Worm (Caenorhabditis elegans): ENCODE results near the gene C08F8.2.

C08F8.2 gene

DNA sequence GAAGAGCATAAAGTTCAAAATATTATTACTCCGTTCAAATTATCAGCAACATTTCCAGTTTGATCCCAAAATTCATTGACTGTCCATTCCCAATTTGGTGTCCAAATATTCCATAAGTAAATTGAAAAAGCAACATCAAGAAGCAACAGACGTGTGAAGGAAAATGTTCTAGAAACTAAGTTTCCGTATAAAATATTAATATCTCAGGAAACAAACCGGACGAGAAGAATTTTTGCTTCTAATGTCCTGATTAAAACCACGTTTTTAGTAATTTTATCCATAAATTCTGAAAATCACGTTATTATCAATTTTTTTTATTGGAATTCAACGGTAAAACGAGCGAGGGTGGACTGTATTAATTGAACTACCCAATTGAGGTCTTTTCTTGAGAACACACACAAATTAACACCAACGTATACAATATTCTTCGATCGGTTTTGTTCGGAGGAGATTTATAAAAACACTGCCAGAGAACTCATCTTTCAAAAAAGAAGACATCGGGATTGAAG, 3.8 kb upstream of the C08F8.2 start, which contains the start of gene pigq-1:
TSS of gene pigq-1 (minus strand) at position 286 of the 509 bp plus-strand sequence.
- TF ChIP-seq Y67H2A.10 (GFP tag; conservative IDR thresholded peaks at IDR 0.05) (no peak), B0261.1 (tag; optimal IDR thresholded peaks at IDR 0.05) (no peak), ceh-40 (GFP tag; IDR thresholded peaks at IDR 0.05) (no peak), F22D6.2 (tag; optimal IDR thresholded peaks at IDR 0.05) (no peak), nhr-120 (GFP tag; IDR thresholded peaks at IDR 0.05) (no peak), nhr-80 (tag; optimal IDR thresholded peaks at IDR 0.05) (no peak), snpc-1.1 (tag; optimal IDR thresholded peaks at IDR 0.05; ENCODE audit: insufficient read depth) (peak; percentile 51), rcor-1 (GFP tag; IDR thresholded peaks at IDR 0.05) (no peak), hsf-1 (GFP tag; IDR thresholded peaks at IDR 0.05) (0 out of 2 replicates have a peak, but pooled peaks have one; percentile 67), ekl-4 (GFP tag; IDR thresholded peaks at IDR 0.05) (peak; percentile 53; the same call in 1 of the 2 replicates), Y79H2A.3 (GFP tag; conservative IDR thresholded peaks at IDR 0.05) (no peak), ztf-3 (GFP tag; optimal IDR thresholded peaks at IDR 0.05) (peak; percentile 43), Y53G8AR.9 (GFP tag; conservative IDR thresholded peaks at IDR 0.05) (peak; percentile 84), akir-1 (GFP tag; optimal IDR thresholded peaks at IDR 0.05) (no peak), ceh-100 (GFP tag; IDR thresholded peaks at IDR 0.05) (0 out of 2 replicates have a peak, but pooled peaks have one; percentile 25), repo-1 (tag; optimal IDR thresholded peaks at IDR 0.05) (peak; percentile 78), tbx-9 (tag; optimal IDR thresholded peaks at IDR 0.05; ENCODE audit: borderline replicate concordance) (no peak), bed-1 (GFP tag; IDR thresholded peaks at IDR 0.05) (no peak), ztf-18 (tag; optimal IDR thresholded peaks at IDR 0.05) (no peak), F37B4.10 (GFP tag; IDR thresholded peaks at IDR 0.05) (no peak), lin-54 (GFP tag; optimal IDR thresholded peaks at IDR 0.05) (no peak), snpc-3.4 (tag; optimal IDR thresholded peaks at IDR 0.05) (peak; percentile 68), ceh-58 (GFP tag; IDR thresholded peaks at IDR 0.05) (no peak), mxl-1 (tag; optimal IDR thresholded peaks at IDR 0.05) (peak; percentile 22), dox-1 (GFP tag; IDR thresholded peaks at IDR 0.05) (no peak), nfya-2 (GFP tag; IDR thresholded peaks at IDR 0.05) (no peak), aptf-2 (GFP tag; conservative IDR thresholded peaks at IDR 0.05) (no peak), hmg-20 (GFP tag; IDR thresholded peaks at IDR 0.05) (no peak), hmg-1.2 (GFP tag; IDR thresholded peaks at IDR 0.05) (no peak), lsl-1 (GFP tag; optimal IDR thresholded peaks at IDR 0.05) (peak; percentile 4), aptf-3 (GFP tag; IDR thresholded peaks at IDR 0.05) (no peak), nfyb-1 (GFP tag; IDR thresholded peaks at IDR 0.05) (peak; percentile 71; the same call in 1 of the 2 replicates), nhr-27 (tag; optimal IDR thresholded peaks at IDR 0.05) (peak; percentile 30), T07F8.4 (tag; optimal IDR thresholded peaks at IDR 0.05) (no peak), gei-17 (GFP tag; optimal IDR thresholded peaks at IDR 0.05) (no peak), ztf-22 (GFP tag; optimal IDR thresholded peaks at IDR 0.05) (no peak), hrde-1 (tag; optimal IDR thresholded peaks at IDR 0.05; ENCODE audit: borderline replicate concordance) (peak; percentile 90), F57A8.1 (GFP tag; optimal IDR thresholded peaks at IDR 0.05) (no peak), hlh-12 (tag; optimal IDR thresholded peaks at IDR 0.05) (no peak), lir-1 (GFP tag; conservative IDR thresholded peaks at IDR 0.05) (no peak), ceh-27 (GFP tag; optimal IDR thresholded peaks at IDR 0.05) (no peak), unc-62 (GFP tag; optimal IDR thresholded peaks at IDR 0.05) (no peak), K12H6.12 (tag; optimal IDR thresholded peaks at IDR 0.05) (no peak), mcd-1 (GFP tag; IDR thresholded peaks at IDR 0.05) (no peak), sptf-2 (GFP tag; optimal IDR thresholded peaks at IDR 0.05) (no peak), ccch-3 (GFP tag; optimal IDR thresholded peaks at IDR 0.05) (no peak), B0336.3 (GFP tag; IDR thresholded peaks at IDR 0.05) (peak; percentile 81; the same call in 1 of the 2 replicates), pbrm-1 (GFP tag; IDR thresholded peaks at IDR 0.05) (no peak), zfh-2 (GFP tag; conservative IDR thresholded peaks at IDR 0.05) (no peak)
